Worm (Caenorhabditis elegans): Measurements from ENCODE around the gene fbxa-190.

DNA sequence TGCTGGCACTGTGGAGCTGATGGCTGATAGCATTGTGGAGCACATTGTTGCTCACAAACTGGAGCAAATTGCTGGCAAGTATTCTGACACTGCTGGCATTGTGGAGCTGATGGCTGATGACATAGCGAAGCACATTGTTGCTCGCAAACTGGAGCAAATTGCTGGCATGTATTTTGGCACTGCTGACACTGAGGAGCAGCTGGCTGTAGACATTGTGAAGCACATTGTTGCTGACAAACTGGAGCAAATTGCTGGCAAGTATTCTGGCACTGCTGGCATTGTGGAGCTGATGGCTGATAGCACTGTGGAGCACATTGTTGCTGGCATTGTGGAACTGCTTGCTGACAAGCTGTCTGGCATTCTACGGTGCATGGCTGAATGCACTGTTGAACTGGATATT lies 37.4 kb downstream of the fbxa-190 start:
- TF ChIP-seq him-1 (tag; optimal IDR thresholded peaks at IDR 0.05) (no peak), dao-5 (tag; optimal IDR thresholded peaks at IDR 0.05) (no peak)
